Fruit fly (Drosophila melanogaster): Measurements from ENCODE around the gene Fum1.

DNA sequence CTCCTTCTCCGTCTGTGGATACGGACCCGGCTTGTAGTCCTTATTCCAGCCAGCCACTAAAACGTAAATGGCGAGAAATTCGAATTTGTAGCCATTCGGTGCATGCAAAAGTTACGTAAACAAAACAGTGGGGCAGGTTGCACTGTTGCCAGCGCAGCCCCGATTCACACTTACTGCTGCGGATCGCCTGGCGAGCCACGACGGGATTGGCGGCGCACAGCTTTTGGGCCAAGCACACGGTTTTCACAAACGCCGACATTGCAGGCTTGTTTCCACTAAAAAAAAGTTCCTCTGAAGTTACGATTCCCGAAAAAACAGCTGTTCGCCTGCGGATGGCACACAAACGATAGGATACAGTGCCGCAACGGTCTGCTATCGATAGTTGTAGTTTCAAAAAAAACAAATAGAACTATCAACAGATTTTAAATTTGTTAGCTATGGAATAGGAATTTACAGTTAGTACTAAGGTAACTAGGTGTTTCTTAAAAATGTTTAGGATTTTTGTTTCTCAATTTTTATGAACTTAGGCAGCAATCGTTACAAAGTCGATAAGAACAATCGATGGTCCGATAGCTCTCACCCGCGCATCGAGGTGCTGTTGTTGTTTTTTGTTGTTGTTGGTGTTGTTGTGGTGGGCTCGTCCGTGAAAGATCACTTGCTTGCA lies at the start of gene Fum1:
- TF ChIP-seq Hr39 (GFP tag; optimal IDR thresholded peaks at IDR 0.05) (no peak), pdm3 (GFP tag; optimal IDR thresholded peaks at IDR 0.05) (no peak), CG10631 (GFP tag; optimal IDR thresholded peaks at IDR 0.05) (no peak), CG9139 (GFP tag; optimal IDR thresholded peaks at IDR 0.05) (no peak), Hr4 (GFP tag; optimal IDR thresholded peaks at IDR 0.05) (no peak)
